Worm (Caenorhabditis elegans) whole organism, late embryonic: ENCODE results near the gene T22B2.2.
A peak's percentile ranks its signal among the peaks of the same experiment; 100 is the strongest.

ENCODE experiments used
- C38D4.7 ChIP-seq: fragments of 200-800 bp; sonication (Bioruptor generic); optimal IDR thresholded peaks from 2 replicates; lab custom pipeline; 2018; ENCODE audit warnings: mild to moderate bottlenecking, missing genetic modification characterization, moderate library complexity, missing compliant biosample characterization
- K09A11.1 ChIP-seq: sonication (generic microtip); optimal IDR thresholded peaks from 2 replicates; lab custom pipeline; 2017; ENCODE audit warnings: antibody characterized with exemption, mild to moderate bottlenecking, missing genetic modification characterization, missing compliant biosample characterization; ENCODE audit not compliant: insufficient read depth
- Y22D7AL.16 ChIP-seq: sonication (generic microtip); optimal IDR thresholded peaks from 2 replicates; lab custom pipeline; 2016; ENCODE audit warnings: missing genetic modification characterization, missing compliant biosample characterization
- ama-1 ChIP-seq: fragments of 150-350 bp; optimal IDR thresholded peaks from 2 replicates; lab custom pipeline; 2014
- ceh-18 ChIP-seq: sonication (generic microtip); optimal IDR thresholded peaks from 2 replicates; lab custom pipeline; 2016; ENCODE audit warnings: missing genetic modification characterization, missing compliant biosample characterization
- ceh-19 ChIP-seq: fragments of 200-800 bp; sonication (Bioruptor generic); optimal IDR thresholded peaks from 2 replicates; lab custom pipeline; 2018; ENCODE audit warnings: mild to moderate bottlenecking, missing genetic modification characterization, missing compliant biosample characterization
- ceh-22 ChIP-seq: sonication (generic microtip); optimal IDR thresholded peaks from 2 replicates; lab custom pipeline; 2017; ENCODE audit warnings: missing biosample characterization, missing genetic modification characterization
- ceh-24 ChIP-seq: sonication (generic microtip); optimal IDR thresholded peaks from 2 replicates; lab custom pipeline; 2016; ENCODE audit warnings: mild to moderate bottlenecking, missing genetic modification characterization, missing compliant biosample characterization
- ceh-31 ChIP-seq: sonication (generic microtip); optimal IDR thresholded peaks from 2 replicates; lab custom pipeline; 2016; ENCODE audit warnings: missing genetic modification characterization, missing compliant biosample characterization
- ceh-34 ChIP-seq: sonication (generic microtip); optimal IDR thresholded peaks from 2 replicates; lab custom pipeline; 2016; ENCODE audit warnings: mild to moderate bottlenecking, missing genetic modification characterization, missing compliant biosample characterization
- ceh-48 ChIP-seq: sonication (generic microtip); optimal IDR thresholded peaks from 2 replicates; lab custom pipeline; 2016; ENCODE audit warnings: missing genetic modification characterization, inconsistent platforms, missing compliant biosample characterization
- ceh-6 ChIP-seq: fragments of 200-800 bp; sonication (Bioruptor generic); optimal IDR thresholded peaks from 2 replicates; lab custom pipeline; 2018; ENCODE audit warnings: mild to moderate bottlenecking, missing genetic modification characterization, missing compliant biosample characterization
- ceh-9 ChIP-seq: sonication (generic microtip); optimal IDR thresholded peaks from 2 replicates; lab custom pipeline; 2016; ENCODE audit warnings: mild to moderate bottlenecking, missing genetic modification characterization, inconsistent platforms, missing compliant biosample characterization
- che-1 ChIP-seq: sonication (generic microtip); optimal IDR thresholded peaks from 2 replicates; lab custom pipeline; 2016; ENCODE audit warnings: mild to moderate bottlenecking, missing genetic modification characterization, missing compliant biosample characterization
- dmd-4 ChIP-seq: sonication (generic microtip); optimal IDR thresholded peaks from 2 replicates; lab custom pipeline; 2016; ENCODE audit warnings: borderline replicate concordance, missing genetic modification characterization, missing compliant biosample characterization
- dve-1 ChIP-seq: sonication (generic microtip); optimal IDR thresholded peaks from 2 replicates; lab custom pipeline; 2017; ENCODE audit warnings: antibody characterized with exemption, mild to moderate bottlenecking, missing genetic modification characterization, missing compliant biosample characterization
- elt-2 ChIP-seq: sonication (generic microtip); optimal IDR thresholded peaks from 2 replicates; lab custom pipeline; 2016; ENCODE audit warnings: missing genetic modification reagents, missing genetic modification characterization, missing compliant biosample characterization
- elt-4 ChIP-seq: sonication (generic microtip); optimal IDR thresholded peaks from 2 replicates; lab custom pipeline; 2016; ENCODE audit warnings: missing genetic modification characterization, missing compliant biosample characterization
- ets-4 ChIP-seq: sonication (generic microtip); optimal IDR thresholded peaks from 2 replicates; lab custom pipeline; 2016; ENCODE audit warnings: missing genetic modification characterization, missing compliant biosample characterization
- eyg-1 ChIP-seq: sonication (generic microtip); optimal IDR thresholded peaks from 2 replicates; lab custom pipeline; 2016; ENCODE audit warnings: missing genotype, missing genetic modification characterization, missing compliant biosample characterization
- fax-1 ChIP-seq: sonication (generic microtip); optimal IDR thresholded peaks from 2 replicates; lab custom pipeline; 2016; ENCODE audit warnings: missing genotype, missing genetic modification characterization, missing compliant biosample characterization
- fkh-6 ChIP-seq: sonication (generic microtip); optimal IDR thresholded peaks from 2 replicates; lab custom pipeline; 2016; ENCODE audit warnings: missing genetic modification characterization, missing compliant biosample characterization
- gmeb-2 ChIP-seq: sonication (generic microtip); optimal IDR thresholded peaks from 2 replicates; lab custom pipeline; 2016; ENCODE audit warnings: missing genetic modification characterization, inconsistent platforms, missing compliant biosample characterization
- hlh-15 ChIP-seq: sonication (generic microtip); optimal IDR thresholded peaks from 2 replicates; lab custom pipeline; 2016; ENCODE audit warnings: missing genetic modification characterization, missing compliant biosample characterization
- hlh-30 ChIP-seq: sonication (generic microtip); optimal IDR thresholded peaks from 2 replicates; lab custom pipeline; 2017; ENCODE audit warnings: antibody characterized with exemption, missing genetic modification characterization, missing compliant biosample characterization; ENCODE audit not compliant: insufficient read depth
- hlh-8 ChIP-seq: sonication (generic microtip); optimal IDR thresholded peaks from 2 replicates; lab custom pipeline; 2016; ENCODE audit warnings: missing genotype, missing genetic modification characterization, missing compliant biosample characterization
- lim-6 ChIP-seq: sonication (generic microtip); optimal IDR thresholded peaks from 2 replicates; lab custom pipeline; 2016; ENCODE audit warnings: missing genetic modification characterization, missing compliant biosample characterization
- nfya-1 ChIP-seq: sonication (generic microtip); optimal IDR thresholded peaks from 2 replicates; lab custom pipeline; 2017; ENCODE audit warnings: missing genetic modification characterization, mild to moderate bottlenecking, missing compliant biosample characterization, antibody characterized with exemption, moderate library complexity
- nhr-11 ChIP-seq: fragments of 150-350 bp; optimal IDR thresholded peaks from 2 replicates; lab custom pipeline; 2014; ENCODE audit warnings: missing biosample characterization, missing genetic modification characterization
- npax-4 ChIP-seq: sonication (generic microtip); optimal IDR thresholded peaks from 2 replicates; lab custom pipeline; 2016; ENCODE audit warnings: missing genetic modification characterization, missing compliant biosample characterization
- pat-9 ChIP-seq: fragments of 200-800 bp; sonication (Bioruptor generic); optimal IDR thresholded peaks from 2 replicates; lab custom pipeline; 2018; ENCODE audit warnings: mild to moderate bottlenecking, missing genetic modification characterization, moderate library complexity, missing compliant biosample characterization
- pax-1 ChIP-seq: fragments of 150-350 bp; optimal IDR thresholded peaks from 2 replicates; lab custom pipeline; 2014; ENCODE audit warnings: missing biosample characterization, missing genetic modification characterization
- pha-2 ChIP-seq: sonication (generic microtip); optimal IDR thresholded peaks from 2 replicates; lab custom pipeline; 2017; ENCODE audit warnings: mild to moderate bottlenecking, missing genetic modification characterization, missing compliant biosample characterization
- pqm-1 ChIP-seq: sonication (generic microtip); optimal IDR thresholded peaks from 2 replicates; lab custom pipeline; 2016; ENCODE audit warnings: missing genetic modification characterization, missing compliant biosample characterization
- pros-1 ChIP-seq: fragments of 150-350 bp; optimal IDR thresholded peaks from 2 replicates; lab custom pipeline; 2014; ENCODE audit warnings: missing biosample characterization, missing genetic modification reagents, missing genetic modification characterization
- ref-2 ChIP-seq: sonication (generic microtip); optimal IDR thresholded peaks from 2 replicates; lab custom pipeline; 2016; ENCODE audit warnings: missing genetic modification characterization, missing compliant biosample characterization
- rnt-1 ChIP-seq: sonication (generic microtip); optimal IDR thresholded peaks from 2 replicates; lab custom pipeline; 2016; ENCODE audit warnings: missing genetic modification characterization, missing compliant biosample characterization
- sox-2 ChIP-seq: fragments of 200-800 bp; sonication (Bioruptor generic); IDR thresholded peaks from 2 replicates; pipeline ENCODE4 v1.3.6; 2022; ENCODE audit warnings: missing genetic modification reagents, missing genetic modification characterization, missing compliant biosample characterization
- syd-9 ChIP-seq: sonication (generic microtip); optimal IDR thresholded peaks from 2 replicates; lab custom pipeline; 2016; ENCODE audit warnings: mild to moderate bottlenecking, missing genetic modification characterization, moderate library complexity, missing compliant biosample characterization
- tbx-2 ChIP-seq: sonication (generic microtip); optimal IDR thresholded peaks from 2 replicates; lab custom pipeline; 2016; ENCODE audit warnings: missing genetic modification characterization, missing compliant biosample characterization
- unc-42 ChIP-seq: sonication (generic microtip); optimal IDR thresholded peaks from 2 replicates; lab custom pipeline; 2016; ENCODE audit warnings: missing genotype, missing genetic modification characterization, missing compliant biosample characterization
- unc-86 ChIP-seq: sonication (generic microtip); optimal IDR thresholded peaks from 2 replicates; lab custom pipeline; 2016; ENCODE audit warnings: missing genetic modification characterization, missing compliant biosample characterization
- zip-5 ChIP-seq: sonication (generic microtip); optimal IDR thresholded peaks from 2 replicates; lab custom pipeline; 2016; ENCODE audit warnings: missing genetic modification characterization, missing compliant biosample characterization

Gene T22B2.2

ce11 chrX:3942267-3942666 lies 22.1 kb downstream of the T22B2.2 start, which contains the start of gene T19D2.13:
Gene T19D2.13 (minus strand): TSS chrX:3942367.
- no peak for TF ChIP-seq ceh-48 (tag; lab: Kevin White, UChicago)
- no peak for TF ChIP-seq hlh-30 (tag; lab: Kevin White, UChicago)
- no peak for TF ChIP-seq nfya-1 (tag; lab: Kevin White, UChicago)
- no peak for TF ChIP-seq pha-2
- TF ChIP-seq Y22D7AL.16 (tag; lab: Kevin White, UChicago) = no peak
- no peak for TF ChIP-seq unc-86 (tag; lab: Kevin White, UChicago)
- TF ChIP-seq ref-2 = no peak
- no peak for TF ChIP-seq unc-42 (tag; lab: Kevin White, UChicago)
- TF ChIP-seq pqm-1 (tag; lab: Kevin White, UChicago) = no peak
- TF ChIP-seq sox-2 (GFP tag; lab: Robert Waterston, UW) = no peak
- no peak for TF ChIP-seq fax-1
- no peak for TF ChIP-seq npax-4
- TF ChIP-seq pros-1 = no peak
- TF ChIP-seq tbx-2 (tag; lab: Kevin White, UChicago) = no peak

ce11 chrX:3943213-3943612 lies 23.0 kb downstream of the T22B2.2 start, which contains the start of gene ptp-4A2:
Gene ptp-4A2 (minus strand): TSS chrX:3943313.
- TF ChIP-seq syd-9 (tag; lab: Kevin White, UChicago) = no peak
- TF ChIP-seq zip-5 = no peak
- TF ChIP-seq ceh-24 (tag; lab: Kevin White, UChicago) = no peak
- no peak for TF ChIP-seq fkh-6
- TF ChIP-seq ceh-19 (GFP tag; lab: Kevin White, UChicago) = no peak
- TF ChIP-seq fax-1 = no peak

- TF ChIP-seq elt-2 = peak; percentile 35
- no peak for TF ChIP-seq ceh-24 (tag; lab: Kevin White, UChicago)
Measured at ce11 chrX:3944073-3944472, 23.9 kb downstream of the T22B2.2 start.

- TF ChIP-seq unc-42 (tag; lab: Kevin White, UChicago) (peak; percentile 38), nhr-11 (no peak)
Measured at ce11 chrX:3944961-3945587, 24.9 kb downstream of the T22B2.2 start.

ce11 chrX:3945681-3946080 lies 25.5 kb downstream of the T22B2.2 start:
- TF ChIP-seq dve-1 (no peak), elt-4 (tag; lab: Kevin White, UChicago) (no peak), K09A11.1 (tag; lab: Kevin White, UChicago) (no peak), npax-4 (no peak), lim-6 (no peak), hlh-8 (tag; lab: Kevin White, UChicago) (no peak), eyg-1 (no peak), ceh-24 (tag; lab: Kevin White, UChicago) (no peak), ets-4 (tag; lab: Kevin White, UChicago) (no peak), Y22D7AL.16 (tag; lab: Kevin White, UChicago) (no peak), ceh-22 (no peak), unc-42 (tag; lab: Kevin White, UChicago) (peak; percentile 42), ceh-48 (tag; lab: Kevin White, UChicago) (peak; percentile 60), gmeb-2 (tag; lab: Kevin White, UChicago) (no peak), tbx-2 (tag; lab: Kevin White, UChicago) (peak; percentile 66), che-1 (tag; lab: Kevin White, UChicago) (no peak), ceh-6 (GFP tag; lab: Kevin White, UChicago) (no peak), pax-1 (tag; lab: Kevin White, UChicago) (no peak), ceh-19 (GFP tag; lab: Kevin White, UChicago) (no peak), ceh-9 (tag; lab: Kevin White, UChicago) (no peak), pqm-1 (tag; lab: Kevin White, UChicago) (no peak), ceh-18 (tag; lab: Kevin White, UChicago) (peak; percentile 63), ceh-34 (tag; lab: Kevin White, UChicago) (peak; percentile 55), fkh-6 (no peak), nhr-11 (no peak), dmd-4 (tag; lab: Kevin White, UChicago) (no peak), hlh-30 (tag; lab: Kevin White, UChicago) (no peak), hlh-15 (tag; lab: Kevin White, UChicago) (no peak), pat-9 (tag; lab: Kevin White, UChicago) (no peak), ceh-31 (tag; lab: Kevin White, UChicago) (peak; percentile 48), rnt-1 (tag; lab: Kevin White, UChicago) (peak; percentile 50), C38D4.7 (GFP tag; lab: Kevin White, UChicago) (no peak), ref-2 (no peak), ama-1 (lab: Kevin White, UChicago) (no peak)
